Worm (Caenorhabditis elegans) whole organism, young adult: ENCODE data around the gene pgp-6.

Experiments
- F39B2.1 ChIP-seq: fragments of 200-800 bp; sonication (Bioruptor generic); IDR thresholded peaks from 2 replicates; pipeline ENCODE4 v1.3.6; 2022; ENCODE audit warnings: missing genetic modification reagents, missing genetic modification characterization, missing compliant biosample characterization
- Y67H2A.10 ChIP-seq: fragments of 200-800 bp; sonication (Bioruptor generic); conservative IDR thresholded peaks from 2 replicates; pipeline ENCODE4 v1.3.6; 2022; ENCODE audit warnings: missing genetic modification reagents, missing genetic modification characterization, missing compliant biosample characterization
- ama-1 ChIP-seq, 3 experiments: fragments of 150-350 bp in 1 of 3; sonication (generic microtip) in 2 of 3; optimal IDR thresholded peaks; 2 replicates each; lab custom pipeline; 2014 to 2018; ENCODE audit warnings: missing biosample characterization in 2 of 3, missing genetic modification characterization in 2 of 3, missing genetic modification reagents in 2 of 3
- lag-1 ChIP-seq: fragments of 200-800 bp; sonication (Bioruptor generic); IDR thresholded peaks from 2 replicates; pipeline ENCODE4 v1.3.6; 2022; ENCODE audit warnings: missing genetic modification reagents, missing genetic modification characterization, missing compliant biosample characterization
- madf-8 ChIP-seq: fragments of 200-800 bp; sonication (Bioruptor generic); conservative IDR thresholded peaks from 2 replicates; pipeline ENCODE4 v1.3.6; 2022; ENCODE audit warnings: missing genetic modification reagents, missing genetic modification characterization, missing compliant biosample characterization
- mel-28 ChIP-seq: sonication (generic microtip); optimal IDR thresholded peaks from 2 replicates; lab custom pipeline; 2016; ENCODE audit warnings: borderline replicate concordance, mild to moderate bottlenecking, missing genetic modification characterization, missing compliant biosample characterization
- mxl-1 ChIP-seq: sonication (generic microtip); optimal IDR thresholded peaks from 2 replicates; lab custom pipeline; 2016; ENCODE audit warnings: missing genetic modification characterization, missing compliant biosample characterization

ce11 chrX:10851202-10851601 lies 26.0 kb downstream of the pgp-6 start:
- TF ChIP-seq Y67H2A.10: no peak
- no peak for TF ChIP-seq F39B2.1 (GFP tag; lab: Robert Waterston, UW)
- no peak for TF ChIP-seq ama-1 (optimal IDR thresholded peaks at IDR 0.05; lab: Kevin White, UChicago)
- TF ChIP-seq ama-1 (GFP tag; optimal IDR thresholded peaks at IDR 0.05; lab: Kevin White, UChicago): no peak
- no peak for TF ChIP-seq mel-28
- no peak for TF ChIP-seq mxl-1 (tag; lab: Kevin White, UChicago)
- TF ChIP-seq madf-8: no peak
- TF ChIP-seq lag-1 (GFP tag; lab: Robert Waterston, UW): no peak
